Worm (Caenorhabditis elegans): ENCODE data around the gene F26C11.1.
A peak's percentile ranks its signal among the peaks of the same experiment; 100 is the strongest.

The F26C11.1 gene

ce11 chrII:9920468-9920867 is 25.9 kb downstream of the F26C11.1 start, which contains the start of gene pho-10:
Gene pho-10, minus strand, starts transcription at chrII:9920568.
- TF ChIP-seq ztf-23 (GFP tag; IDR thresholded peaks at IDR 0.05) (no peak), cog-1 (tag; optimal IDR thresholded peaks at IDR 0.05) (no peak)

ce11 chrII:9921622-9922269 is 27.2 kb downstream of the F26C11.1 start, which contains the start of gene C05C10.2:
Gene C05C10.2, plus strand, starts transcription at chrII:9922219.
- TF ChIP-seq ztf-29 (GFP tag; IDR thresholded peaks at IDR 0.05) (no peak), flt-1 (GFP tag; IDR thresholded peaks at IDR 0.05) (no peak), T22C8.4 (GFP tag; IDR thresholded peaks at IDR 0.05) (no peak), cog-1 (tag; optimal IDR thresholded peaks at IDR 0.05) (no peak), tab-1 (GFP tag; IDR thresholded peaks at IDR 0.05) (no peak), ref-1 (GFP tag; conservative IDR thresholded peaks at IDR 0.05) (no peak), med-1 (GFP tag; optimal IDR thresholded peaks at IDR 0.05; ENCODE audit: insufficient read depth) (no peak), klf-2 (GFP tag; conservative IDR thresholded peaks at IDR 0.05) (no peak), ztf-23 (GFP tag; IDR thresholded peaks at IDR 0.05) (no peak)

ce11 chrII:9928470-9928869 is 33.9 kb downstream of the F26C11.1 start:
- TF ChIP-seq klf-2 (GFP tag; conservative IDR thresholded peaks at IDR 0.05), result no peak
- no peak for TF ChIP-seq T22C8.4 (GFP tag; IDR thresholded peaks at IDR 0.05)
- TF ChIP-seq ztf-23 (GFP tag; IDR thresholded peaks at IDR 0.05), result no peak
- TF ChIP-seq med-1 (GFP tag; optimal IDR thresholded peaks at IDR 0.05; ENCODE audit: insufficient read depth), result no peak
- no peak for TF ChIP-seq ref-1 (GFP tag; conservative IDR thresholded peaks at IDR 0.05)
- TF ChIP-seq flt-1 (GFP tag; IDR thresholded peaks at IDR 0.05), result no peak
- TF ChIP-seq tab-1 (GFP tag; IDR thresholded peaks at IDR 0.05), result no peak
- TF ChIP-seq ztf-29 (GFP tag; IDR thresholded peaks at IDR 0.05), result no peak
- no peak for TF ChIP-seq cog-1 (tag; optimal IDR thresholded peaks at IDR 0.05)

ce11 chrII:9931012-9931411 is 36.5 kb downstream of the F26C11.1 start:
- TF ChIP-seq T22C8.4 (GFP tag; IDR thresholded peaks at IDR 0.05), result no peak
- no peak for TF ChIP-seq tab-1 (GFP tag; IDR thresholded peaks at IDR 0.05)
- TF ChIP-seq flt-1 (GFP tag; IDR thresholded peaks at IDR 0.05), result peak; percentile 5; the same call in 1 of the 2 replicates
- TF ChIP-seq ztf-23 (GFP tag; IDR thresholded peaks at IDR 0.05), result no peak
- no peak for TF ChIP-seq ref-1 (GFP tag; conservative IDR thresholded peaks at IDR 0.05)

- TF ChIP-seq T22C8.4 (GFP tag; IDR thresholded peaks at IDR 0.05) (no peak), ref-1 (GFP tag; conservative IDR thresholded peaks at IDR 0.05) (no peak), cog-1 (tag; optimal IDR thresholded peaks at IDR 0.05) (no peak), tab-1 (GFP tag; IDR thresholded peaks at IDR 0.05) (no peak), klf-2 (GFP tag; conservative IDR thresholded peaks at IDR 0.05) (no peak), med-1 (GFP tag; optimal IDR thresholded peaks at IDR 0.05; ENCODE audit: insufficient read depth) (no peak), flt-1 (GFP tag; IDR thresholded peaks at IDR 0.05) (no peak), ztf-23 (GFP tag; IDR thresholded peaks at IDR 0.05) (no peak), ztf-29 (GFP tag; IDR thresholded peaks at IDR 0.05) (no peak)
Observed at ce11 chrII:9931476-9931875, 36.9 kb downstream of the F26C11.1 start, which contains the start of gene pho-11. Gene pho-11, plus strand, starts transcription at chrII:9931849.

ce11 chrII:9933947-9934383 is 39.4 kb downstream of the F26C11.1 start:
- no peak for TF ChIP-seq T22C8.4 (GFP tag; IDR thresholded peaks at IDR 0.05)
- TF ChIP-seq klf-2 (GFP tag; conservative IDR thresholded peaks at IDR 0.05), result no peak
- no peak for TF ChIP-seq med-1 (GFP tag; optimal IDR thresholded peaks at IDR 0.05; ENCODE audit: insufficient read depth)
- no peak for TF ChIP-seq flt-1 (GFP tag; IDR thresholded peaks at IDR 0.05)
- TF ChIP-seq ztf-23 (GFP tag; IDR thresholded peaks at IDR 0.05), result no peak
- TF ChIP-seq ztf-29 (GFP tag; IDR thresholded peaks at IDR 0.05), result no peak
- TF ChIP-seq cog-1 (tag; optimal IDR thresholded peaks at IDR 0.05), result no peak
- TF ChIP-seq tab-1 (GFP tag; IDR thresholded peaks at IDR 0.05), result no peak
- TF ChIP-seq ref-1 (GFP tag; conservative IDR thresholded peaks at IDR 0.05), result no peak

ce11 chrII:9934570-9934969 is 40.0 kb downstream of the F26C11.1 start:
- TF ChIP-seq ztf-23 (GFP tag; IDR thresholded peaks at IDR 0.05), result no peak
- TF ChIP-seq ztf-29 (GFP tag; IDR thresholded peaks at IDR 0.05), result no peak
- no peak for TF ChIP-seq flt-1 (GFP tag; IDR thresholded peaks at IDR 0.05)
- no peak for TF ChIP-seq ref-1 (GFP tag; conservative IDR thresholded peaks at IDR 0.05)
- no peak for TF ChIP-seq T22C8.4 (GFP tag; IDR thresholded peaks at IDR 0.05)
- TF ChIP-seq med-1 (GFP tag; optimal IDR thresholded peaks at IDR 0.05; ENCODE audit: insufficient read depth), result no peak
- no peak for TF ChIP-seq tab-1 (GFP tag; IDR thresholded peaks at IDR 0.05)
- no peak for TF ChIP-seq cog-1 (tag; optimal IDR thresholded peaks at IDR 0.05)
- TF ChIP-seq klf-2 (GFP tag; conservative IDR thresholded peaks at IDR 0.05), result no peak

- TF ChIP-seq klf-2 (GFP tag; conservative IDR thresholded peaks at IDR 0.05) (no peak), med-1 (GFP tag; optimal IDR thresholded peaks at IDR 0.05; ENCODE audit: insufficient read depth) (no peak), flt-1 (GFP tag; IDR thresholded peaks at IDR 0.05) (no peak), ztf-29 (GFP tag; IDR thresholded peaks at IDR 0.05) (no peak), ztf-23 (GFP tag; IDR thresholded peaks at IDR 0.05) (no peak)
Observed at ce11 chrII:9935044-9935599, 40.6 kb downstream of the F26C11.1 start.

- TF ChIP-seq ztf-23 (GFP tag; IDR thresholded peaks at IDR 0.05) (no peak), tab-1 (GFP tag; IDR thresholded peaks at IDR 0.05) (no peak), ref-1 (GFP tag; conservative IDR thresholded peaks at IDR 0.05) (no peak), T22C8.4 (GFP tag; IDR thresholded peaks at IDR 0.05) (no peak), cog-1 (tag; optimal IDR thresholded peaks at IDR 0.05) (no peak), med-1 (GFP tag; optimal IDR thresholded peaks at IDR 0.05; ENCODE audit: insufficient read depth) (no peak), flt-1 (GFP tag; IDR thresholded peaks at IDR 0.05) (no peak), klf-2 (GFP tag; conservative IDR thresholded peaks at IDR 0.05) (no peak), ztf-29 (GFP tag; IDR thresholded peaks at IDR 0.05) (no peak)
Observed at ce11 chrII:9935664-9936063, 41.1 kb downstream of the F26C11.1 start.

- no peak for TF ChIP-seq cog-1 (tag; optimal IDR thresholded peaks at IDR 0.05)
- no peak for TF ChIP-seq ref-1 (GFP tag; conservative IDR thresholded peaks at IDR 0.05)
- no peak for TF ChIP-seq flt-1 (GFP tag; IDR thresholded peaks at IDR 0.05)
- no peak for TF ChIP-seq ztf-29 (GFP tag; IDR thresholded peaks at IDR 0.05)
- TF ChIP-seq tab-1 (GFP tag; IDR thresholded peaks at IDR 0.05), result no peak
- TF ChIP-seq T22C8.4 (GFP tag; IDR thresholded peaks at IDR 0.05), result no peak
- no peak for TF ChIP-seq klf-2 (GFP tag; conservative IDR thresholded peaks at IDR 0.05)
- TF ChIP-seq med-1 (GFP tag; optimal IDR thresholded peaks at IDR 0.05; ENCODE audit: insufficient read depth), result no peak
- no peak for TF ChIP-seq ztf-23 (GFP tag; IDR thresholded peaks at IDR 0.05)
Observed at ce11 chrII:9936859-9937258, 42.3 kb downstream of the F26C11.1 start, which contains the start of gene C05C10.3. Gene C05C10.3, minus strand, starts transcription at chrII:9936893.

All from whole organism, midembryonic.